Fruit fly (Drosophila melanogaster) ovary, adult (tissue): ENCODE measurements around the gene Ucp4A.
A peak's percentile ranks its signal among the peaks of the same experiment; 100 is the strongest.

ENCODE experiments used
- CG17801 ChIP-seq: fragments of 200-800 bp; optimal IDR thresholded peaks from 2 replicates; lab custom pipeline; 2019; ENCODE audit warnings: missing biosample characterization, mild to moderate bottlenecking, missing genetic modification characterization, moderate library complexity; ENCODE audit not compliant: partially characterized antibody

Gene Ucp4A

DNA sequence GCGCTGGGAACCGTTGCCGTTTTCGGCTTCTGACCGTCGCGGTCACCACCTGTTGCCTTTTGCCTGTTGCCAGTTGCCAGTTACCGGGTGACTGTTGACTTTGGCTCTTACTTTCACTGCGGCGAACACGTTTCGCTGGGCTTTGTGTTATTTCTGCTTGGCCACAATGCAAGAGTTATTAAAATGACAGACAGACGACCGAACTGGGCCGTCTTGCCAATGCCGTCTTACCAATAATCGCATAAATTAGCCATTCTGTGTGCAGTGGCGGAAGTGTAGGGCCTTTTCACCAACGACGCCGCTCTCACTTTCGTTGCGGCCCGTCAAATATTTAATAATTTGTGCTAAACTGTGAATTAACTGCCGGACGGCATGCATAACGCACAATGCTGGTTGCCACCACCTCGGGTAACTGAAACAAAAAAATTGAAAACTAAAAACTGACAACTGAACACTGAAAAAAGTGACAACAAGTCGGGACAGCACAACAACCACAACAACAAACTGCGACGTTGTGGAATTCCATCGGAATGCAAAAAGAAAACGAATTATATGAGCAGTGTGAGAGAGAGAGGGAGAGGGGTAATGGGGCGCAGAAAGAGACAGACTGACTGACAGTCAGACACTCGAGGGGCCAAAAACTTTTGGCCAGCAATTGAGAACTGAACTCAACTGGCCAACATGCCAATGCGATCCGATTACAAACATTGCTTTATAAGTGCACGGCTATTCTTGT is 16.3 kb upstream of the Ucp4A start:
- TF ChIP-seq CG17801 (GFP tag; lab: Kevin White, UChicago), result no peak

DNA sequence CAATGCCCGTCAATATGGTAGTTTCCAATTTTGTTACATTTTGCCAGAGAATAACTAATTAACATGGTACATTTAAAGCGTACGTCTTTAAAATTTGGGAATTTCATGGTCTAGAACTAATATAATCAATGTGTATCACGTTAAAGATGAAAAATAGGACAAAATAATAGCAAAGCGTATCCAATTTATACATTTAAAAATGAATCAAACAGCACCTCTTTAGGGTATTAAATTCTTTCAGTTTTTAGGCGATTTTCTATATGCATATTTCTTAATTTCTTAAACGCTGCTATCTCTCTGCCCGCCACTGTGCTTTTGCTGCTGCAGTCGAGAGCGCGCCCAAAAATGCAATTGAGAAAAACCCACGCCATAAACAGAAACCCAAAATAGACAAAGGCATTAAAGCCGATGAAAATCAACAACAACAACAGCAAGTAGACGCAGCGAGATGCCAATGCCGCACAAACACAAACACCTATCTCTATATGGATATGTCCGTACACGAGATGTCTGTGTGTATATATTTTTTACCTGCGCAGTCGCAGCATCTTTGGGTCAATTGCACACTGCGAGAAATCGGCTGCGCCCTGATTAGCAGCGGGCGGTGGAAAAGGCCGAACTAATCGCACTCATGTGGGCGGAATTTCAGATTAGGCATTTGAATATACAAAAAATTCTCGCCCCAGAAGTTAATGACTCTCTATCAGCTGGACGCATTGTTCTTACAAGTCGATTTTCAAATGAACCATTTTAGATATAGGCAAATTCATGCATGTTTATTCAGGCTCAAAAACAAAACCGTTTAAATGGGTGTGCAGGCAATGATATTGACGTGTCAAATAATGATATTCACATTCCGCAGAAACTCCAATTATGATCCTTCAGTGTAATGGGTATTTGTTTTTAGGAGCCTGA is 15.4 kb upstream of the Ucp4A start:
- peak; percentile 87 for TF ChIP-seq CG17801 (GFP tag; lab: Kevin White, UChicago)

DNA sequence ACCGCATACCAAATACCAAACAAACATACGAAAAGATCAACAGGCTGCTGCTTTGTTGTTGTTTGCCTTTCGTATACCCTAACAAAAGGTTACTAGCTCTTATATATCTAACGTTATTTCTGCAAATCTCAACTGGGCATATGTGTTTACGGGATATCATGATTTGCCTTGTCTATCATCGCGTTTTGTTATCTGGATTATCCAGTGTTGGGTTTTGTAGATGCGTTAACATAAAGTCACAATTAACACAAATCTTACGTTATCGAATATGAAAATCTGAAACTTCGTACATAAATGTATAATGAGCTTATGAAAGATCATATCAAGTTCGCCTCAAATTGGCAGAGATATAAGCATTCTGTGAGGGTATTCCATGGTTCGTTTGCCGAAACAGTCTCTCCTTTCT is 14.5 kb upstream of the Ucp4A start:
- TF ChIP-seq CG17801 (GFP tag; lab: Kevin White, UChicago), result no peak

DNA sequence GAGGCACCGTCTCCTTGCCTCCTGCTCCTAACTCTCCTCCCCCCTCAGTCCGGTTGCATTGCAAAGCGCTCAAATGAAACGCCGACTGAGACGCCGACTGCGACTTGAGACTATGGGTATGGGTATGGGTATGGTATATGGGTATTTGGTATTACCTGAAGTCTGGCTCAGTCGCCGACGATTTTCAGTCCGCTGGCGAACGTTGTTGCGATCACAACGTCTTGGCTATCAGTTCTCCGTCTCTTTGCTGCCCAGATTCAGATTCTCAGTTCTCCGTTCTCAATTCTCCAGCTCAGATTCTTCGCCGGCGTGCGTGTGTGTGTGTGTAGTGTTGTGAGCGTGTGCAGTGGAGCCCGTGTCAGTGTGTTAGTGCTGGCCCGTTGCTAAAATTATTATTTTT is 14.1 kb upstream of the Ucp4A start, which contains the start of gene CG6398:
TSS of gene CG6398 (plus strand) at position 185 of the 400 bp plus-strand sequence.
- TF ChIP-seq CG17801 (GFP tag; lab: Kevin White, UChicago), result no peak

DNA sequence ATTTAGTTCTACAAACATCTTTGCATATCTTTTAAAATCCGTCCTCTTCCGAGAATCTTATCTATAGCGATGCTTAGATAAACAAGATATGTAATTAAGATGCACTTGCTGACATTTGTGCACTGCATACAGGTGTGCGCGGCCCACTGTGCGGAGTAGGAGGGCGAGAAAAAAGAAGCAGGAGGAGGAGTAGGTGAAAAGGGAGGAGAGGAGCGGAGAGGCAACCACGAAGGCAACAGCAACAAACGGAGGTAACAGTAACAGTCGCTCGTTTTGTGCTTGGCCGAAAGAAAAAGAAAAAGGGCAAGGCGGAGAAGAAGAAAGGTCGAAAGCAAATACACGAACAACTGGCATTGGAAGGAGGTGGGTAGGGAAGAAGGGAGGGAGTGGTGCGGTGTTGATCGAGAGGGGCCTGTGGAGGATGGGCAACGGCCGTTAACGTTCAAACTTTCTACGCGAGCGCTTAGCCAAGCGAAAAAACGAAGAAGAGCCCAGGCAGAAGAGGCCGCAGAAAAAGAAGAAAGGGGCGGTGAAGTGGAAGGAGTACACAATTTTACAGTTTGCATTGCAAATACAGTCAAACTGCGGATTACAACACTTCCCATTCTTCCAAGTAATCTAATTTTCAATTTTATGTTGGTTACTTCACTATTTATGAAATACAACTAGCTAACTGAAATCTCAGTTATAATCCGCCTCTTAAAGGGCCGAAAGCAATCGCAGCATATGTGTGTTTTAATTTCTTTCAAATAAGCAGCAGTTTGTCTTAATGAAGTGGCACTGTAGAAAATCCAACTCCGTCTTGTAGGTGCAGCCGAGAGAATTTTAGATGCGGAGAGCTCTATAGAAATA is 12.4 kb upstream of the Ucp4A start:
- peak; percentile 21 for TF ChIP-seq CG17801 (GFP tag; lab: Kevin White, UChicago)

DNA sequence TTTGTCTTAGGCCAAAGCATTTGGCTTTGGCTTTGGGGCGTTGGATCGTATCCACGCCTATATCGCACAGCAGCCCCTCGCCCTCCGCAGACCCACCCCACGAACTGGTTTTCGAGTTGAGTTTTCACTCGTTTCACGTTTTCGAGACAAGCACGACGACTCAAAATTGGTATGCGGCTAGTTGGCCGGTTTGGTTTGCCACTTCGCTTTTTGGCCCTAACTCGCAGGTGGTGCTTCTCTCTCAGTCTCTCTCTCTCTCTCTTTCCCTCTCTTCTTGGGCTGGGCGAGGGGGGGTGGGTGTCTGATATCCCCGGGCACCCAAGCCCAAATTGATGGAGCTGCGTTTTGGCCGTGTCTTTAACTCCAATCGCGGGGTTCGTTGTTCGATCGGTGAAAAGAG is 10.8 kb upstream of the Ucp4A start:
- TF ChIP-seq CG17801 (GFP tag; lab: Kevin White, UChicago), result no peak

DNA sequence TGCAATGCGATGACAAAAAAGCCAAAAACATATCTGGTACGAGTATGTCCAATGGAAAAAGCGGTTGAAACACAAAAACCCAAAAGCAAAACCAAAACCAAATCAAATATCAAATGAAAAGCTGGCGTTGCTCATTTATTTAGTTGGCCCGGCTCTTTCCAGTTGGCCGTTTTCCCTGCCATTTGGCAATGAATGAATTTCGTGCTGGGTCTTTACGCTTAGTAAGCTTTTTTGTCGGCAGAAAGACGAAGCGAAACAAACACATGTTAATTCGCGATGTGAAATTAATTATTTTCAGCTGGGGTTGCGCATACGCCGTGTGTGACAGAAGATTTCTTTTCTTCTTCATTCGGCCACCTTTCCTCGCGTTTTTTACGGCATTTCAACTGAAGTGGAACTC is 10.0 kb upstream of the Ucp4A start:
- TF ChIP-seq CG17801 (GFP tag; lab: Kevin White, UChicago), result peak; percentile 24

DNA sequence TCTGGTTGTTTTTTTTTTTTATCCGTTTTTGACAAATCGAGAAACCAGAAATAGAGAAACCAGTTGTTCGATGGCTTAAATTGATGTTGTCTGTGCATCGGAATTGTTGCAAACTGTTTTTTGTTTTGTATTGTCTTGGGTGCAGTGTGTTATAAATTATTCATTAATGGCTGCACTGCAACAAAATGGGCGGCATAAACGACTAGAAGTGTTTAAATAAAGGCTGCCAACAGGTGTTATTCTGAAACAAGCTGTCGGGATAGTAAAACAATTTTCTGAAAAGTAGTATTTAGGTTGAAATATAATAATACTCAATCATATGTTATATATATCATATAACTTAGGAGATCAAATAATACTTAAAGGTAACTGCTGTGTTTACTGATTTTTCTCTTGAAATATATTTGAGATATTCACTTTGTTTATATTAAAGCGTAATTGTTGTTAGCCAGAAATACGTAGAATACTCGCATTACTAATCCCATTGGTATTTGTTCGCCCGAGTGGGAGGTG is 8.3 kb upstream of the Ucp4A start:
- no peak for TF ChIP-seq CG17801 (GFP tag; lab: Kevin White, UChicago)

DNA sequence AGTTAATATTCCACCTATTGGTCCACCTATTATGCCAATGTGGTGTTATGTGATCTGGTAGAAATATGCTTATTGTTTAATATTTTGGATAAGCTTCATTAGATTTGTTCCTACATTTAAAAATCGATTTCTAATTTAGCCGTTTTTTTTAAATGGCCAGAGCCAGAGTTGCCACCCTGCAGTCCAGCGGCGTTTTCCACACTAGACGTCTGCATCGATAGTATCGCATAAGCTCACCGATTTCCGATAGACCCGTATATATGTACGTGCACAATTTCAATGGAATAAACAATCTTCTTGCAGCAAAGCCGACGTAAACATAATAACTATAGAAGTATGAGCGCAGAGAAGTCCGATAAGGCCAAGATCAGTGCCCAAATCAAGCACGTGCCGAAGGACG is 2.8 kb upstream of the Ucp4A start, which contains the start of gene Taf9:
TSS of gene Taf9 (plus strand) at position 239 of the 400 bp plus-strand sequence.
- TF ChIP-seq CG17801 (GFP tag; lab: Kevin White, UChicago), result no peak

DNA sequence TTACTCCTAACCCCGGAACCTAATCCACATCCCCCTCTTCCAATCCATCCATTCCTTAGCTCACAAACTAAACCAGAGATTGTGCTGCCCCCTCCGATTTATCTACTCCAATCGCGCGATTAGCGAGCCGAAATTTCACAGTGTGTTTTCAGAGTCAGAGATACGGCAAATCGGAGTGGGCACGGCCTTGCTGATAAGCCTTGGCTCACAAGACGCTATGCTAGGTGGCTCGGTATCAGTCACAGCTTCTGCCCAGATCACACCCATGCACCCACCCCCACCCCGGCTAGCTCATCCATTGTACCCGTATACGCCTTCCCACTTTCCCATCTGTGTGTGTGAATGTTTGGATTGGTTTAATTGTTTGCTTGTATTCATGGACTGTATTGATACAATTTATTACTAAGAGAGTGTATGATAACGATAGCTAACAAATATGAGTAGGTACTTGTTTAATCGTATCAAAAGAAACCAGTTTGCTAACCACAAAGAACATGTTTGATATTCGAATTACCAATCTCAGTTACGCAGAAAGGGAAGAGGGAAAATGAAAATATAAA is 1.2 kb downstream of the Ucp4A start:
- TF ChIP-seq CG17801 (GFP tag; lab: Kevin White, UChicago), result no peak

DNA sequence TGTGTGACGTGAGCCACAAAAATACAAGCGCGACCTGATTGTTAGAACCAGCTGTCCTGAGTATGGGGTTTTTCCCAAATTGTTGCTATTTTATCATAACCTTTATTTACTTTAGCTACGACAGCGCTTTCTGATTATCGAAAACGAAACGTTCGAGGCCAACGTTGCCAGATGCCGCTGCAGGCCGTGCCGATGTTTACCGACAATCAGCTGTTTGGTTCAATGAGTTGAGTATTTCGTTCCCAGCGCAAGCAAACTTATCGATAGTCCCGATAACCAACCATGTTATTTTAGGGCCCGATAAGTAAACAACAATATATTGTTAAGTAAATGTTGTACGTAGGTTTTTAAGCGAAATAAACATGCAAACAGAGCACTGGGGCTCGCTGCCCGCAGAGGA is 5.4 kb downstream of the Ucp4A start, which contains the start of the genes CG15814 and Spt7:
TSS of gene CG15814 (minus strand) at position 164 of the 400 bp plus-strand sequence.
TSS of gene Spt7 (plus strand) at position 282 of the 400 bp plus-strand sequence.
- peak; percentile 63 for TF ChIP-seq CG17801 (GFP tag; lab: Kevin White, UChicago)

DNA sequence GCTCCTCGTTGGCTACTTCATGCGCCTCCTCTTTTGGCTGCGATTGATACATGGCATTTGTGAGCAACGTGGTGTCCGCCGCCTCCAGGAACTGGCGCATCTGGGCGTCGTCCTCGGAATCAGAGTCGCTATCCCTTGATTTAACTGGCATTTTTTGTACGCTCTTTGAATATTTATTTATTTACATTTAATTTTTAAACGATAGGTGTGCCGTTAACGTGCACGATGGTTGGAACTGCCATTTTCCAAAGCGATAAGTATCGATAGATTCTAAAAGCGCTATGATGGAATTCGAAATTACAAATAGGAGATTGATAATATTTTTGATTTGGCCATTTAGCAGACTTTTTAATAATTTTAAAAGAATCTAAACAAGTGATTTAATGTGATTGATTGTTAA is 7.7 kb downstream of the Ucp4A start, which contains the start of gene CG32554:
TSS of gene CG32554 (minus strand) at position 229 of the 400 bp plus-strand sequence.
- no peak for TF ChIP-seq CG17801 (GFP tag; lab: Kevin White, UChicago)

DNA sequence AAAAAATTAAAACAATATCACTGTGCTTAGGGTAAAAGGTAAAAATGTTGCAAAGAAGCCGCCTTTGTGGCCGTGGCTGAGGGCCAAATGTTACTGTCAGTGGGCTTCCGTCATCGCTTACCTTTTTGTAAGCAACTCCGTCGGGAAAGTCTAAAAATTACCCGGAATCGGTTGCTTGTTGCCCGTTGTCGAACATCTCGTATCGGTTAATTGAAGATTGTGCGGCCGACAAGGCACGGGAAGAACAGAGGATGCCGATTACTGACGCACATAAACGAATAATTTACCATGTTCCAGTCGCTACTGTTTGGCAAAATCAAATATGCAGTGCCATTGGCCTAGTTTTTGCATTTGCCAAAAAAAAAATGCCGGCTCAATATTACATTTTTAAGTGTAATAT is 11.3 kb downstream of the Ucp4A start, which contains the start of gene Mco4:
TSS of gene Mco4 (minus strand) at position 101 of the 400 bp plus-strand sequence.
- TF ChIP-seq CG17801 (GFP tag; lab: Kevin White, UChicago), result no peak
